Fruit fly (Drosophila melanogaster) whole organism, wandering third instar larva: ENCODE data around the gene CG45067.

Experiments used
- Dfd ChIP-seq: fragments of >200 bp; optimal IDR thresholded peaks from 2 replicates; lab custom pipeline; 2017; ENCODE audit warnings: missing biosample characterization, missing genetic modification characterization
- Dif ChIP-seq: fragments of 200-275, 200-300 bp; sonication (Bioruptor generic); optimal IDR thresholded peaks from 2 replicates; lab custom pipeline; 2018; ENCODE audit warnings: missing biosample characterization, missing genetic modification characterization; ENCODE audit not compliant: partially characterized antibody
- Jra ChIP-seq: sonication (Bioruptor generic); optimal IDR thresholded peaks from 2 replicates; lab custom pipeline; 2016; ENCODE audit warnings: missing biosample characterization, missing genetic modification characterization
- Myc ChIP-seq: fragments of >200 bp; optimal IDR thresholded peaks from 2 replicates; lab custom pipeline; 2017
- N ChIP-seq: fragments of >200 bp; optimal IDR thresholded peaks from 2 replicates; lab custom pipeline; 2018; ENCODE audit warnings: missing biosample characterization, missing external identifiers, missing genetic modification characterization
- OdsH ChIP-seq: fragments of 200-800 bp; sonication (Bioruptor generic); optimal IDR thresholded peaks from 2 replicates; lab custom pipeline; 2016; ENCODE audit warnings: missing biosample characterization, mild to moderate bottlenecking, missing genetic modification characterization
- Rel ChIP-seq, 2 experiments: fragments of 200-800 bp; sonication (Bioruptor generic) in 1 of 2; optimal IDR thresholded peaks; 2 replicates in 1 of 2; 3 replicates in 1 of 2; lab custom pipeline; 2016 to 2019; ENCODE audit warnings: mild to moderate bottlenecking in 2 of 2, missing biosample characterization in 2 of 2, missing genetic modification characterization in 2 of 2, moderate library complexity in 1 of 2
- fru ChIP-seq: fragments of 200-800 bp; sonication (Bioruptor generic); optimal IDR thresholded peaks from 3 replicates; lab custom pipeline; 2016; ENCODE audit warnings: missing biosample characterization, mild to moderate bottlenecking, missing genetic modification characterization
- lola ChIP-seq: fragments of >200 bp; optimal IDR thresholded peaks from 2 replicates; lab custom pipeline; 2017; ENCODE audit warnings: missing biosample characterization, missing genetic modification characterization
- psq ChIP-seq: fragments of 200-800 bp; sonication (Bioruptor generic); optimal IDR thresholded peaks from 3 replicates; lab custom pipeline; 2017; ENCODE audit warnings: missing biosample characterization, mild to moderate bottlenecking, missing genetic modification characterization, moderate library complexity
- rgr ChIP-seq: fragments of 200-800 bp; sonication (Bioruptor generic); optimal IDR thresholded peaks from 3 replicates; lab custom pipeline; 2016; ENCODE audit warnings: missing biosample characterization, mild to moderate bottlenecking, missing genetic modification characterization
- usp ChIP-seq: fragments of >200 bp; optimal IDR thresholded peaks from 2 replicates; lab custom pipeline; 2017; ENCODE audit warnings: missing biosample characterization, missing genetic modification characterization

DNA sequence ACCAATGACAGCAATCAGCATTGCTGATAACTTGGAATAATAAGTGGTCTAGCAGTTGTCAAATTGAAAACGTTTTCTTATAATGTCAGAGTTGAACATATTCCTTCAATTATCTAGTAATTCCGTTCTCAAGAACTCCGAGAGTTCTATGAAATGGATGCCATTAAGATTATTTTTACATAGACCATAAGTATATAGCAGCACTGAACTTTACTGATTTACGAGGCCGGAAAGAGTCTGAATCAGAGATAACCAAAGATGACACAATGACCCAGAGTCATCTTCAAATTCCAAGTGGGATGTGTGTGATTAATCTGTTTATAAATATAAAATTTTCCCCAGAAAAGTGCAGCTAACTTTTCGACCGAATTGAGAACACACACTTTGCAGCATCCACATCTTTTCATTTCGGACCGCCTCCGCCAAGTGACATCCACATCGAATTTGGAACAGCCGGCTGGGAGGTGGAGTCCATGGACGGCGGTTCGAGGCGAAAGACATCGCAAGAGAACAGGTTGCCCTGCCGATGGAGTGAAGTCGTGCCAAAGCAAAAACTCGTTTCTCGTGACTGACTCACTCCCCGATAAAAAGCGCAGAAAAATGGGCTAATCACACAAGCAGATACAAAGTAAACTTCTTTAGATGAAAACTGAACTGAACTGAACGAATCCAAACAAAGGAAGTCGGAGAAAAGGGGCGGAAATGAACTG, 10.8 kb upstream of the CG45067 start:
- TF ChIP-seq psq (no peak), OdsH (GFP tag; lab: Kevin White, UChicago) (no peak), Dif (GFP tag; lab: Kevin White, UChicago) (no peak), Myc (lab: Kevin White, UChicago) (no peak), usp (GFP tag; lab: Kevin White, UChicago) (no peak), N (no peak), lola (GFP tag; lab: Kevin White, UChicago) (no peak), rgr (GFP tag; lab: Kevin White, UChicago) (no peak), Jra (GFP tag; lab: Kevin White, UChicago) (no peak), fru (GFP tag; lab: Kevin White, UChicago) (no peak), Rel (GFP tag; optimal IDR thresholded peaks at IDR 0.05; lab: Kevin White, UChicago) (no peak), Rel (tag; optimal IDR thresholded peaks at IDR 0.05; lab: Kevin White, UChicago) (no peak), Dfd (no peak)
